Fruit fly (Drosophila melanogaster) whole organism, embryonic: Measurements from ENCODE around the gene Jarid2.

ENCODE experiments used
- CG10267 ChIP-seq: fragments of 200-800 bp; sonication (Bioruptor generic); optimal IDR thresholded peaks from 2 replicates; lab custom pipeline; 2018; ENCODE audit warnings: missing biosample characterization, mild to moderate bottlenecking, missing genetic modification characterization, moderate library complexity
- CG10321 ChIP-seq: fragments of 200-800 bp; sonication (Bioruptor generic); IDR thresholded peaks from 2 replicates; pipeline ENCODE4 v1.3.6; 2022; ENCODE audit warnings: missing biosample characterization, missing genetic modification characterization
- CG13424 ChIP-seq: fragments of 200-800 bp; sonication (Bioruptor generic); optimal IDR thresholded peaks from 2 replicates; lab custom pipeline; 2019; ENCODE audit warnings: missing biosample characterization, mild to moderate bottlenecking, missing genetic modification characterization, moderate library complexity
- CG14014 ChIP-seq: fragments of 200-800 bp; sonication (Bioruptor generic); IDR thresholded peaks from 2 replicates; pipeline ENCODE4 v1.3.6; 2022; ENCODE audit warnings: missing biosample characterization, missing genetic modification characterization
- CG1603 ChIP-seq: fragments of 200-800 bp; sonication (Bioruptor generic); optimal IDR thresholded peaks from 2 replicates; lab custom pipeline; 2019; ENCODE audit warnings: missing biosample characterization, mild to moderate bottlenecking, missing genetic modification characterization, moderate library complexity
- CG18599 ChIP-seq: fragments of 200-800 bp; sonication (Bioruptor generic); optimal IDR thresholded peaks from 3 replicates; lab custom pipeline; 2017; ENCODE audit warnings: missing biosample characterization, missing genetic modification characterization, mild to moderate bottlenecking, moderate library complexity, missing genetic modification reagents
- CG2678 ChIP-seq: fragments of 200-800 bp; sonication (Bioruptor generic); optimal IDR thresholded peaks from 3 replicates; lab custom pipeline; 2019; ENCODE audit warnings: missing biosample characterization, mild to moderate bottlenecking, missing genetic modification characterization, moderate library complexity
- CG2712 ChIP-seq: fragments of 200-800 bp; optimal IDR thresholded peaks from 3 replicates; lab custom pipeline; 2019; ENCODE audit warnings: missing biosample characterization, mild to moderate bottlenecking, missing genetic modification characterization, moderate library complexity
- CG3163 ChIP-seq: fragments of 200-800 bp; sonication (Bioruptor generic); optimal IDR thresholded peaks from 3 replicates; lab custom pipeline; 2016; ENCODE audit warnings: missing biosample characterization, missing genetic modification characterization
- CG34422 ChIP-seq: fragments of 200-800 bp; sonication (Bioruptor generic); IDR thresholded peaks from 3 replicates; pipeline ENCODE4 v1.3.6; 2022; ENCODE audit warnings: missing biosample characterization, missing genetic modification characterization
- CG4404 ChIP-seq: fragments of 200-800 bp; sonication (Bioruptor generic); IDR thresholded peaks from 2 replicates; pipeline ENCODE4 v1.3.6; 2022; ENCODE audit warnings: missing biosample characterization, missing genetic modification characterization
- CG4424 ChIP-seq: fragments of 200-800 bp; sonication (Bioruptor generic); optimal IDR thresholded peaks from 3 replicates; lab custom pipeline; 2016; ENCODE audit warnings: missing biosample characterization, missing genetic modification characterization
- CG6854 ChIP-seq: fragments of 200-800 bp; sonication (Bioruptor generic); optimal IDR thresholded peaks from 3 replicates; lab custom pipeline; 2017; ENCODE audit warnings: missing biosample characterization, mild to moderate bottlenecking, missing genetic modification characterization
- CG7372 ChIP-seq: fragments of 200-800 bp; sonication (Bioruptor generic); IDR thresholded peaks from 2 replicates; pipeline ENCODE4 v1.3.6; 2022; ENCODE audit warnings: missing biosample characterization, missing genetic modification characterization
- CG7839 ChIP-seq: fragments of 200-800 bp; sonication (Bioruptor generic); optimal IDR thresholded peaks from 3 replicates; lab custom pipeline; 2018; ENCODE audit warnings: missing biosample characterization, mild to moderate bottlenecking, missing genetic modification characterization, moderate library complexity
- CG8359 ChIP-seq: fragments of 200-800 bp; sonication (Bioruptor generic); optimal IDR thresholded peaks from 2 replicates; lab custom pipeline; 2017; ENCODE audit warnings: missing biosample characterization, mild to moderate bottlenecking, missing genetic modification characterization, borderline replicate concordance
- Eip74EF ChIP-seq, 2 experiments: fragments of 200-800 bp in 1 of 2; fragments of >200 bp in 1 of 2; sonication (Bioruptor generic) in 1 of 2; optimal IDR thresholded peaks; 2 replicates each; lab custom pipeline; 2017 to 2019; ENCODE audit warnings: missing biosample characterization in 2 of 2, missing genetic modification characterization in 2 of 2, mild to moderate bottlenecking in 1 of 2, moderate library complexity in 1 of 2
- Fer1 ChIP-seq: fragments of 200-800 bp; sonication (Bioruptor generic); optimal IDR thresholded peaks from 2 replicates; lab custom pipeline; 2017; ENCODE audit warnings: missing biosample characterization, mild to moderate bottlenecking, missing genetic modification characterization
- Max ChIP-seq: fragments of 200-800 bp; sonication (Bioruptor generic); optimal IDR thresholded peaks from 2 replicates; lab custom pipeline; 2016; ENCODE audit warnings: missing biosample characterization, mild to moderate bottlenecking, missing genetic modification characterization
- Med ChIP-seq: fragments of 200-800 bp; sonication (Bioruptor generic); peaks from one replicate; lab custom pipeline; 2016; ENCODE audit warnings: missing biosample characterization, missing genetic modification characterization, mild to moderate bottlenecking, inconsistent platforms, moderate library complexity
- Meics ChIP-seq: fragments of 200-800 bp; sonication (Bioruptor generic); optimal IDR thresholded peaks from 2 replicates; lab custom pipeline; 2017; ENCODE audit warnings: missing biosample characterization, mild to moderate bottlenecking, missing genetic modification characterization
- Mrtf ChIP-seq: fragments of 200-800 bp; sonication (Bioruptor generic); IDR thresholded peaks from 3 replicates; pipeline ENCODE4 v1.3.6; 2022; ENCODE audit warnings: missing biosample characterization, missing genetic modification characterization
- Optix ChIP-seq: fragments of 200-800 bp; sonication (Bioruptor generic); IDR thresholded peaks from 3 replicates; pipeline ENCODE4 v1.3.6; 2022; ENCODE audit warnings: missing biosample characterization, missing genetic modification characterization
- Pdp1 ChIP-seq, 2 experiments: fragments of 200-800 bp; sonication (Bioruptor generic); optimal IDR thresholded peaks; 3 replicates each; lab custom pipeline; 2016; ENCODE audit warnings: missing biosample characterization in 2 of 2, missing genetic modification characterization in 2 of 2, mild to moderate bottlenecking in 1 of 2, moderate library complexity in 1 of 2
- Rfx ChIP-seq: fragments of 200-800 bp; sonication (Bioruptor generic); IDR thresholded peaks from 2 replicates; pipeline ENCODE4 v1.3.6; 2022; ENCODE audit warnings: missing biosample characterization, missing genetic modification characterization
- Sry-β ChIP-seq: fragments of 200-800 bp; sonication (Bioruptor generic); optimal IDR thresholded peaks from 2 replicates; lab custom pipeline; 2018; ENCODE audit warnings: missing biosample characterization, mild to moderate bottlenecking, missing genetic modification characterization, moderate library complexity
- Xbp1 ChIP-seq: fragments of 200-800 bp; sonication (Bioruptor generic); optimal IDR thresholded peaks from 3 replicates; lab custom pipeline; 2016; ENCODE audit warnings: missing biosample characterization, mild to moderate bottlenecking, missing genetic modification characterization
- Xrp1 ChIP-seq: fragments of 200-800 bp; sonication (Bioruptor generic); IDR thresholded peaks from 2 replicates; pipeline ENCODE4 v1.3.6; 2022; ENCODE audit warnings: missing biosample characterization, missing genetic modification characterization
- ap ChIP-seq: fragments of 200-800 bp; sonication (Bioruptor generic); IDR thresholded peaks from 2 replicates; pipeline ENCODE4 v1.3.6; 2022; ENCODE audit warnings: missing biosample characterization, missing genetic modification characterization
- ase ChIP-seq: fragments of 200-800 bp; sonication (Bioruptor generic); IDR thresholded peaks from 3 replicates; pipeline ENCODE4 v1.3.6; 2022; ENCODE audit warnings: missing biosample characterization, missing genetic modification characterization
- ash1 ChIP-seq: fragments of 200-800 bp; sonication (Bioruptor generic); optimal IDR thresholded peaks from 2 replicates; lab custom pipeline; 2018; ENCODE audit warnings: missing biosample characterization, mild to moderate bottlenecking, missing genetic modification characterization
- bcd ChIP-seq: fragments of 200-800 bp; sonication (Bioruptor generic); optimal IDR thresholded peaks from 2 replicates; lab custom pipeline; 2017; ENCODE audit warnings: missing biosample characterization, mild to moderate bottlenecking, missing genetic modification characterization
- btn ChIP-seq: fragments of 200-800 bp; sonication (Bioruptor generic); optimal IDR thresholded peaks from 2 replicates; lab custom pipeline; 2016; ENCODE audit warnings: missing biosample characterization, missing genetic modification characterization
- caup ChIP-seq: fragments of 200-800 bp; sonication (Bioruptor generic); optimal IDR thresholded peaks from 3 replicates; lab custom pipeline; 2017; ENCODE audit warnings: missing biosample characterization, mild to moderate bottlenecking, missing genetic modification characterization, moderate library complexity; ENCODE audit not compliant: severe bottlenecking
- chinmo ChIP-seq: fragments of 200-800 bp; sonication (Bioruptor generic); IDR thresholded peaks from 4 replicates; pipeline ENCODE4 v1.3.6; 2022; ENCODE audit warnings: missing biosample characterization, missing genetic modification characterization; ENCODE audit not compliant: partially characterized antibody
- fd3F ChIP-seq: fragments of 200-800 bp; sonication (Bioruptor generic); optimal IDR thresholded peaks from 2 replicates; lab custom pipeline; 2018; ENCODE audit warnings: missing biosample characterization, mild to moderate bottlenecking, missing genetic modification characterization, moderate library complexity
- fd96Cb ChIP-seq: fragments of 200-800 bp; sonication (Bioruptor generic); optimal IDR thresholded peaks from 2 replicates; lab custom pipeline; 2018; ENCODE audit warnings: missing biosample characterization, mild to moderate bottlenecking, missing genetic modification characterization, moderate library complexity
- gro ChIP-seq: fragments of 200-800 bp; sonication (Bioruptor generic); optimal IDR thresholded peaks from 2 replicates; lab custom pipeline; 2016; ENCODE audit warnings: missing biosample characterization, missing genetic modification characterization
- kah ChIP-seq: fragments of 200-800 bp; sonication (Bioruptor generic); optimal IDR thresholded peaks from 2 replicates; lab custom pipeline; 2018; ENCODE audit warnings: missing biosample characterization, mild to moderate bottlenecking, missing genetic modification characterization
- nom ChIP-seq: fragments of 200-800 bp; sonication (Bioruptor generic); optimal IDR thresholded peaks from 2 replicates; lab custom pipeline; 2017; ENCODE audit warnings: missing biosample characterization, missing genetic modification characterization, mild to moderate bottlenecking, moderate library complexity, missing genetic modification reagents
- onecut ChIP-seq: fragments of 200-800 bp; sonication (Bioruptor generic); IDR thresholded peaks from 2 replicates; pipeline ENCODE4 v1.3.6; 2022; ENCODE audit warnings: missing biosample characterization, missing genetic modification characterization
- scrt ChIP-seq: fragments of 200-800 bp; sonication (Bioruptor generic); optimal IDR thresholded peaks from 2 replicates; lab custom pipeline; 2018; ENCODE audit warnings: missing biosample characterization, mild to moderate bottlenecking, missing genetic modification characterization, moderate library complexity
- slp2 ChIP-seq: fragments of 200-800 bp; sonication (Bioruptor generic); optimal IDR thresholded peaks from 2 replicates; lab custom pipeline; 2016; ENCODE audit warnings: missing biosample characterization, missing genetic modification characterization
- sqz ChIP-seq: fragments of 200-800 bp; sonication (Bioruptor generic); optimal IDR thresholded peaks from 3 replicates; lab custom pipeline; 2018; ENCODE audit warnings: missing biosample characterization, mild to moderate bottlenecking, missing genetic modification characterization
- sr ChIP-seq: fragments of 200-800 bp; sonication (Bioruptor generic); IDR thresholded peaks from 3 replicates; pipeline ENCODE4 v1.3.6; 2022; ENCODE audit warnings: missing biosample characterization, missing genetic modification characterization
- tin ChIP-seq: fragments of 200-800 bp; sonication (Bioruptor generic); optimal IDR thresholded peaks from 3 replicates; lab custom pipeline; 2016; ENCODE audit warnings: missing biosample characterization, missing genetic modification characterization
- zf30C ChIP-seq: fragments of 200-800 bp; sonication (Bioruptor generic); optimal IDR thresholded peaks from 3 replicates; lab custom pipeline; 2018; ENCODE audit warnings: missing biosample characterization, mild to moderate bottlenecking, missing genetic modification characterization

Gene Jarid2

DNA sequence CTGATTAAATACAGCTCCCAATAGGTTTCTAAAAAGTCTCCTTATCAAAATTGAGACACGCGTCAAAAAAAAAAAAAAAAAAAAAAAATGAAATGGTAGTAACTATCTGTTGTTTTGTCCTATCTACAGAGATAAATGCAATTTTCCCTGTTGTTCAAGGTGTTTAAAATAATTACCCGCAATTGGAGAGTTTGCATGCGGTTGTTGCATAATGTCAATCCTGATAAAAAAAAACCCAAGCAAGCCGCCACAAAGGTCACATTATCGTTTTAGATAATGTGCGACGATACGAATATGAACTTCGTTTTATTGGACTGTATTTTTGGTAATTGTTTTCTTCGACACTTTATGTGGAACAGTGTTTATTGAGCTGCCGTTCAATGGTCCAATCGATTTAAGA is 26.0 kb downstream of the Jarid2 start (continued):
- no peak for TF ChIP-seq CG7839

DNA sequence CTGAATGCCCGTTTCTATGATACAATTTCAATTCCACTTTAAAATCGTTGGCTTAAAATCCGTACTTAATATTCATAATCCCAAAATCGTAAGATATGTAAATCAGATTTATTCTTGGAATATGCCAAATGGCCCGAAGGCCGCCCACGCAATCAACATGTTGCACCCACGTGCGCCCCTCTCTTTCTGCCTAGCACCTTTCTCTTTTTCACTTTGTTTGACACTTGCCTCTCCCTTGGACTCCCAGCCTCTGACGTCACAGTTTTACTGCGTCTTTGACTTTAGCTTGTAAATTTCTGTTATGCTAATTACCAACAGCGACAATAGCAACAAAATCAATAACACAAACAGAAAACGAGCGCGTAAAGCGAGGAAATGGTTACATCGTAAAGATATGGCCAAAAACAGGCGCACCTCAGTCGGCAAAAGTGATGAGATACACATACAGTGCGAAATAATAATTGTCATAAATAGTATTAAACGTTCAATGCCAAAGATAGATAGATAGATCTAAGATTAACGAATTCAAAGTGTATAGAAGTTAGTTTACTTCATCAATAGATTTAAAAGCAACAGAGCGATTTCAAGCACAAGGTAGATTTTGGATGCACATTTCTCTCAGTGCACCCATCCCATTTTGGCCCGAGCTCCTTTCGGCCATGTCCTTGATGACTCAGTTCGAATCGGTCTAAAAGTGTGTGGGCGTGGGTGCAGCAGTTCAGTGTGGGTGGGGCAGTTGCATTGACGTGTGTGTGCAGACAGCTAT is 26.9 kb downstream of the Jarid2 start:
- TF ChIP-seq ase (GFP tag; lab: Robert Waterston, UW) (no peak), chinmo (GFP tag; lab: Robert Waterston, UW) (no peak), CG2712 (tag; lab: Kevin White, UChicago) (peak; percentile 14), CG7372 (GFP tag; lab: Robert Waterston, UW) (no peak), Max (no peak), Xbp1 (GFP tag; lab: Kevin White, UChicago) (no peak), ap (GFP tag; lab: Robert Waterston, UW) (no peak), Meics (GFP tag; lab: Kevin White, UChicago) (peak; percentile 34), caup (GFP tag; lab: Kevin White, UChicago) (peak; percentile 25), CG6854 (GFP tag; lab: Kevin White, UChicago) (peak; percentile 31), zf30C (GFP tag; lab: Kevin White, UChicago) (peak; percentile 20), tin (GFP tag; lab: Kevin White, UChicago) (peak; percentile 11), CG4424 (peak; percentile 16), Med (GFP tag; lab: Kevin White, UChicago) (peak; percentile 70), CG34422 (GFP tag; lab: Robert Waterston, UW) (peak; percentile 41; the same call in 1 of the 3 replicates), fd3F (no peak), CG2678 (tag; lab: Kevin White, UChicago) (peak; percentile 37), Rfx (GFP tag; lab: Robert Waterston, UW) (0 out of 2 replicates have a peak, but pooled peaks have one; percentile 31), Eip74EF (GFP tag; optimal IDR thresholded peaks at IDR 0.05; lab: Kevin White, UChicago) (no peak), CG10321 (GFP tag; lab: Robert Waterston, UW) (no peak), nom (GFP tag; lab: Kevin White, UChicago) (no peak), CG1603 (tag; lab: Kevin White, UChicago) (no peak), Mrtf (GFP tag; lab: Robert Waterston, UW) (no peak), onecut (peak; percentile 52; the same call in 1 of the 2 replicates), CG14014 (GFP tag; lab: Robert Waterston, UW) (0 out of 2 replicates have a peak, but pooled peaks have one; percentile 16), fd96Cb (peak; percentile 1), CG10267 (no peak), Xrp1 (peak; percentile 24; the same call in 1 of the 2 replicates), kah (peak; percentile 46), CG8359 (GFP tag; lab: Kevin White, UChicago) (no peak), bcd (GFP tag; lab: Kevin White, UChicago) (peak; percentile 8), slp2 (GFP tag; lab: Kevin White, UChicago) (no peak), btn (GFP tag; lab: Kevin White, UChicago) (no peak), CG18599 (GFP tag; lab: Kevin White, UChicago) (peak; percentile 22), CG3163 (GFP tag; lab: Kevin White, UChicago) (no peak), sqz (GFP tag; lab: Kevin White, UChicago) (no peak), CG4404 (GFP tag; lab: Robert Waterston, UW) (no peak), Optix (GFP tag; lab: Robert Waterston, UW) (no peak), ash1 (no peak), Pdp1 (GFP tag; optimal IDR thresholded peaks at IDR 0.05; lab: Kevin White, UChicago) (peak in 1 of 2 experiments; percentile 32), gro (GFP tag; lab: Kevin White, UChicago) (no peak), sr (peak; percentile 98), Sry-β (GFP tag; lab: Kevin White, UChicago) (no peak), scrt (GFP tag; lab: Kevin White, UChicago) (peak; percentile 58), Fer1 (peak; percentile 1), CG13424 (tag; lab: Kevin White, UChicago) (no peak)
